Worm (Caenorhabditis elegans) whole organism, L4 larva: Measurements from ENCODE around the gene K11E4.6.

ENCODE experiments used
- F37D6.2 ChIP-seq: sonication (generic microtip); optimal IDR thresholded peaks from 2 replicates; lab custom pipeline; 2016; ENCODE audit warnings: mild to moderate bottlenecking, missing genetic modification characterization, missing compliant biosample characterization
- R02D3.7 ChIP-seq: fragments of 150-350 bp; sonication (generic microtip); optimal IDR thresholded peaks from 3 replicates; lab custom pipeline; 2014; ENCODE audit warnings: missing biosample characterization, missing genetic modification characterization
- T20F7.1 ChIP-seq: fragments of 200-800 bp; sonication (Bioruptor generic); optimal IDR thresholded peaks from 2 replicates; lab custom pipeline; 2018; ENCODE audit warnings: mild to moderate bottlenecking, missing genetic modification characterization, missing compliant biosample characterization
- T26A8.4 ChIP-seq: fragments of 200-800 bp; sonication (Bioruptor generic); IDR thresholded peaks from 2 replicates; pipeline ENCODE4 v1.3.6; 2022; ENCODE audit warnings: missing genetic modification characterization, missing compliant biosample characterization
- Y105C5A.15 ChIP-seq: fragments of 200-800 bp; sonication (Bioruptor generic); IDR thresholded peaks from 2 replicates; pipeline ENCODE4 v1.3.6; 2022; ENCODE audit warnings: missing genetic modification characterization, missing compliant biosample characterization
- Y48G9A.11 ChIP-seq: fragments of 200-800 bp; sonication (Bioruptor generic); IDR thresholded peaks from 2 replicates; pipeline ENCODE4 v1.3.6; 2022; ENCODE audit warnings: missing genetic modification reagents, missing genetic modification characterization, missing compliant biosample characterization
- Y5F2A.4 ChIP-seq: fragments of 200-800 bp; sonication (Bioruptor generic); optimal IDR thresholded peaks from 2 replicates; lab custom pipeline; 2018; ENCODE audit warnings: mild to moderate bottlenecking, missing genetic modification characterization, missing compliant biosample characterization
- Y75B8A.6 ChIP-seq: fragments of 200-800 bp; sonication (Bioruptor generic); IDR thresholded peaks from 2 replicates; pipeline ENCODE4 v1.3.6; 2022; ENCODE audit warnings: missing genetic modification reagents, missing genetic modification characterization, missing compliant biosample characterization
- aly-2 ChIP-seq: sonication (generic microtip); optimal IDR thresholded peaks from 2 replicates; lab custom pipeline; 2018; ENCODE audit warnings: missing biosample characterization, missing genetic modification characterization
- arid-1 ChIP-seq: fragments of 200-800 bp; sonication (Bioruptor generic); conservative IDR thresholded peaks from 2 replicates; pipeline ENCODE4 v1.3.6; 2022; ENCODE audit warnings: missing genetic modification reagents, missing genetic modification characterization, missing compliant biosample characterization
- ceh-44 ChIP-seq: fragments of 200-800 bp; sonication (Bioruptor generic); IDR thresholded peaks from 2 replicates; pipeline ENCODE4 v1.3.6; 2022; ENCODE audit warnings: missing genetic modification reagents, missing genetic modification characterization, missing compliant biosample characterization
- ceh-62 ChIP-seq: sonication (generic microtip); optimal IDR thresholded peaks from 2 replicates; lab custom pipeline; 2017; ENCODE audit warnings: missing biosample characterization, missing genetic modification characterization
- ceh-82 ChIP-seq: sonication (generic microtip); optimal IDR thresholded peaks from 2 replicates; lab custom pipeline; 2017; ENCODE audit warnings: missing biosample characterization, missing genetic modification characterization
- ces-1 ChIP-seq: fragments of 150-350 bp; sonication (generic microtip); optimal IDR thresholded peaks from 4 replicates; lab custom pipeline; 2014; ENCODE audit warnings: missing biosample characterization, missing genetic modification reagents, missing genetic modification characterization
- daf-19 ChIP-seq: fragments of 200-800 bp; sonication (Bioruptor generic); conservative IDR thresholded peaks from 2 replicates; pipeline ENCODE4 v1.3.6; 2022; ENCODE audit warnings: missing genetic modification characterization, missing compliant biosample characterization
- daf-8 ChIP-seq: fragments of 200-800 bp; sonication (Bioruptor generic); IDR thresholded peaks from 2 replicates; pipeline ENCODE4 v1.3.6; 2022; ENCODE audit warnings: missing genetic modification characterization, missing compliant biosample characterization
- dmd-6 ChIP-seq: fragments of 200-800 bp; sonication (Bioruptor generic); IDR thresholded peaks from 2 replicates; pipeline ENCODE4 v1.3.6; 2022; ENCODE audit warnings: missing genetic modification reagents, missing genetic modification characterization, missing compliant biosample characterization
- duxl-1 ChIP-seq: sonication (generic microtip); optimal IDR thresholded peaks from 2 replicates; lab custom pipeline; 2016; ENCODE audit warnings: mild to moderate bottlenecking, missing genetic modification characterization, moderate library complexity, missing compliant biosample characterization; ENCODE audit not compliant: poor library complexity
- dve-1 ChIP-seq: sonication (generic microtip); optimal IDR thresholded peaks from 2 replicates; lab custom pipeline; 2017; ENCODE audit warnings: antibody characterized with exemption, mild to moderate bottlenecking, missing genetic modification characterization, missing compliant biosample characterization; ENCODE audit not compliant: insufficient read depth
- egl-43 ChIP-seq: fragments of 200-800 bp; sonication (Bioruptor generic); IDR thresholded peaks from 2 replicates; pipeline ENCODE4 v1.3.6; 2022; ENCODE audit warnings: missing genetic modification reagents, missing genetic modification characterization, missing compliant biosample characterization
- gei-8 ChIP-seq: fragments of 200-800 bp; sonication (Bioruptor generic); optimal IDR thresholded peaks from 2 replicates; lab custom pipeline; 2018; ENCODE audit warnings: mild to moderate bottlenecking, missing genetic modification characterization, missing compliant biosample characterization
- hlh-11 ChIP-seq: fragments of 200-800 bp; sonication (Bioruptor generic); optimal IDR thresholded peaks from 2 replicates; lab custom pipeline; 2018; ENCODE audit warnings: mild to moderate bottlenecking, missing genetic modification characterization, missing compliant biosample characterization
- hlh-30 ChIP-seq: sonication (generic microtip); optimal IDR thresholded peaks from 2 replicates; lab custom pipeline; 2017; ENCODE audit warnings: antibody characterized with exemption, mild to moderate bottlenecking, missing genetic modification characterization, missing compliant biosample characterization; ENCODE audit not compliant: insufficient read depth
- lim-7 ChIP-seq: fragments of 200-800 bp; sonication (Bioruptor generic); IDR thresholded peaks from 2 replicates; pipeline ENCODE4 v1.3.6; 2022; ENCODE audit warnings: missing genetic modification characterization, missing compliant biosample characterization
- lin-1 ChIP-seq: fragments of 200-800 bp; sonication (Bioruptor generic); IDR thresholded peaks from 2 replicates; pipeline ENCODE4 v1.3.6; 2022; ENCODE audit warnings: missing genetic modification reagents, missing genetic modification characterization, missing compliant biosample characterization
- lin-13 ChIP-seq: fragments of 150-350 bp; optimal IDR thresholded peaks from 2 replicates; lab custom pipeline; 2014; ENCODE audit warnings: missing biosample characterization, missing genetic modification reagents, missing genetic modification characterization
- lin-38 ChIP-seq: fragments of 200-800 bp; sonication (Bioruptor generic); IDR thresholded peaks from 2 replicates; pipeline ENCODE4 v1.3.6; 2022; ENCODE audit warnings: missing genetic modification reagents, missing genetic modification characterization, missing compliant biosample characterization
- lir-3 ChIP-seq: sonication (generic microtip); optimal IDR thresholded peaks from 2 replicates; lab custom pipeline; 2016; ENCODE audit warnings: mild to moderate bottlenecking, missing genetic modification characterization, missing compliant biosample characterization
- madf-5 ChIP-seq, 2 experiments: fragments of 200-800 bp; sonication (Bioruptor generic); IDR thresholded peaks; 2 replicates each; pipeline ENCODE4 v1.3.6; 2022; ENCODE audit warnings: missing compliant biosample characterization in 2 of 2, missing genetic modification characterization in 2 of 2
- madf-9 ChIP-seq: fragments of 200-800 bp; sonication (Bioruptor generic); conservative IDR thresholded peaks from 2 replicates; pipeline ENCODE4 v1.3.6; 2022; ENCODE audit warnings: missing genetic modification reagents, missing genetic modification characterization, missing compliant biosample characterization
- mes-2 ChIP-seq: sonication (generic microtip); optimal IDR thresholded peaks from 2 replicates; lab custom pipeline; 2016; ENCODE audit warnings: missing genotype, mild to moderate bottlenecking, missing genetic modification characterization, missing compliant biosample characterization; ENCODE audit not compliant: poor library complexity, severe bottlenecking
- nhr-11 ChIP-seq: fragments of 150-350 bp; optimal IDR thresholded peaks from 2 replicates; lab custom pipeline; 2014; ENCODE audit warnings: missing biosample characterization, missing genetic modification characterization
- nhr-25 ChIP-seq: sonication (generic microtip); optimal IDR thresholded peaks from 2 replicates; lab custom pipeline; 2017; ENCODE audit warnings: missing genetic modification characterization, mild to moderate bottlenecking, missing compliant biosample characterization, antibody characterized with exemption, moderate library complexity, borderline replicate concordance; ENCODE audit not compliant: insufficient read depth
- nhr-28 ChIP-seq: fragments of 150-350 bp; optimal IDR thresholded peaks from 2 replicates; lab custom pipeline; 2014; ENCODE audit warnings: missing biosample characterization, missing genetic modification characterization
- nhr-41 ChIP-seq: fragments of 200-800 bp; sonication (Bioruptor generic); IDR thresholded peaks from 2 replicates; pipeline ENCODE4 v1.3.6; 2022; ENCODE audit warnings: missing genetic modification reagents, missing genetic modification characterization, missing compliant biosample characterization
- nhr-42 ChIP-seq: fragments of 200-800 bp; sonication (Bioruptor generic); IDR thresholded peaks from 2 replicates; pipeline ENCODE4 v1.3.6; 2022; ENCODE audit warnings: missing genetic modification characterization, missing compliant biosample characterization
- nhr-48 ChIP-seq: sonication (generic microtip); optimal IDR thresholded peaks from 2 replicates; lab custom pipeline; 2016; ENCODE audit warnings: mild to moderate bottlenecking, missing genetic modification characterization, missing compliant biosample characterization
- nhr-6 ChIP-seq: fragments of 150-350 bp; optimal IDR thresholded peaks from 2 replicates; lab custom pipeline; 2014; ENCODE audit warnings: missing biosample characterization, missing genetic modification characterization
- pha-4 ChIP-seq, 2 experiments: fragments of 150-350 bp in 1 of 2; fragments of 200-800 bp in 1 of 2; sonication (Bioruptor generic) in 1 of 2; IDR thresholded peaks in 1 of 2; optimal IDR thresholded peaks in 1 of 2; 2 replicates each; pipeline versions ENCODE4 v1.3.6 to Lab custom; 2014 to 2022; ENCODE audit warnings: missing genetic modification characterization in 2 of 2, missing genetic modification reagents in 2 of 2, missing biosample characterization in 1 of 2, missing compliant biosample characterization in 1 of 2
- saeg-2 ChIP-seq: fragments of 200-800 bp; sonication (Bioruptor generic); IDR thresholded peaks from 2 replicates; pipeline ENCODE4 v1.3.6; 2022; ENCODE audit warnings: missing genetic modification reagents, missing genetic modification characterization, missing compliant biosample characterization
- snpc-1.2 ChIP-seq: fragments of 200-800 bp; sonication (Bioruptor generic); IDR thresholded peaks from 2 replicates; pipeline ENCODE4 v1.3.6; 2022; ENCODE audit warnings: missing genetic modification reagents, missing genetic modification characterization, missing compliant biosample characterization
- spr-1 ChIP-seq: sonication (generic microtip); optimal IDR thresholded peaks from 2 replicates; lab custom pipeline; 2016; ENCODE audit warnings: mild to moderate bottlenecking, missing genetic modification characterization, missing compliant biosample characterization
- tag-97 ChIP-seq: fragments of 200-800 bp; sonication (Bioruptor generic); IDR thresholded peaks from 2 replicates; pipeline ENCODE4 v1.3.6; 2022; ENCODE audit warnings: missing genetic modification characterization, missing compliant biosample characterization
- tra-1 ChIP-seq: fragments of 200-800 bp; sonication (Bioruptor generic); IDR thresholded peaks from 2 replicates; pipeline ENCODE4 v1.3.6; 2022; ENCODE audit warnings: missing genetic modification reagents, missing genetic modification characterization, missing compliant biosample characterization
- vab-7 ChIP-seq: fragments of 200-800 bp; sonication (Bioruptor generic); IDR thresholded peaks from 2 replicates; pipeline ENCODE4 v1.3.6; 2022; ENCODE audit warnings: missing genetic modification reagents, missing genetic modification characterization, missing compliant biosample characterization
- zip-11 ChIP-seq: fragments of 200-800 bp; sonication (Bioruptor generic); IDR thresholded peaks from 2 replicates; pipeline ENCODE4 v1.3.6; 2022; ENCODE audit warnings: missing genetic modification characterization, missing compliant biosample characterization
- ztf-11 ChIP-seq: fragments of 150-350 bp; optimal IDR thresholded peaks from 2 replicates; lab custom pipeline; 2014; ENCODE audit warnings: missing biosample characterization, missing genetic modification characterization

The K11E4.6 gene

DNA sequence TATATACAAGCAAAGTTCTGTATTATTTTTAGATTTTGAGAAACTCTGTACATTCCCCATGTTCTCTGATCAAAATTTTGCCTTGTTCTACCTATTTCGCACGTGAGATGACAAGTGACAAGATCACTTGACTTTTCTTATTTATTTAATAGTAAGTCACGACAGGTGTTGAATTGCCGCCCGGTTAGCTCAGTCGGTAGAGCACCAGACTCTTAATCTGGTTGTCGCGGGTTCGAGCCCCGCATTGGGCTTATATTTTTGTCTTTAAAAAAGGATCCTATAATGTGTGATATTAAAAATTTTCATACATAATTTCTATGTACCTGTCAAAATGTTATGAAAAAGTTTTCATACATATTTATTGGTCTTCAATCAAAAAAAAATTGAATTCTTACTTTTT is 9.8 kb upstream of the K11E4.6 start (continued):
- TF ChIP-seq nhr-41 (GFP tag; lab: Robert Waterston, UW), result 0 out of 2 replicates have a peak, but pooled peaks have one; percentile 19
- no peak for TF ChIP-seq lin-38
- TF ChIP-seq Y105C5A.15 (GFP tag; lab: Robert Waterston, UW), result no peak
- TF ChIP-seq mes-2 (tag; lab: Kevin White, UChicago), result peak; percentile 56
- peak; percentile 75; the same call in 1 of the 2 replicates for TF ChIP-seq pha-4 (GFP tag; IDR thresholded peaks at IDR 0.05; lab: Robert Waterston, UW)
- no peak for TF ChIP-seq pha-4 (tag; optimal IDR thresholded peaks at IDR 0.05; lab: Kevin White, UChicago)
- TF ChIP-seq Y48G9A.11 (GFP tag; lab: Robert Waterston, UW), result no peak
- TF ChIP-seq egl-43 (GFP tag; lab: Robert Waterston, UW), result no peak; the same call in 1 of the 2 replicates
- TF ChIP-seq spr-1 (tag; lab: Kevin White, UChicago), result peak; percentile 7
- peak; percentile 67; the same call in 1 of the 2 replicates for TF ChIP-seq vab-7 (GFP tag; lab: Robert Waterston, UW)
- TF ChIP-seq snpc-1.2 (GFP tag; lab: Robert Waterston, UW), result peak; percentile 85
- 0 out of 2 replicates have a peak, but pooled peaks have one; percentile 39 for TF ChIP-seq ceh-44 (GFP tag; lab: Robert Waterston, UW)
- peak; percentile 50 for TF ChIP-seq dve-1 (tag; lab: Kevin White, UChicago)
- TF ChIP-seq hlh-30, result peak; percentile 86
- TF ChIP-seq ztf-11 (tag; lab: Kevin White, UChicago), result no peak
- peak; percentile 64 for TF ChIP-seq T26A8.4
- TF ChIP-seq dmd-6 (GFP tag; lab: Robert Waterston, UW), result peak; percentile 39; the same call in 1 of the 2 replicates
- TF ChIP-seq gei-8 (GFP tag; lab: Kevin White, UChicago), result peak; percentile 42
- TF ChIP-seq Y75B8A.6, result 0 out of 2 replicates have a peak, but pooled peaks have one; percentile 15
- TF ChIP-seq arid-1 (GFP tag; lab: Robert Waterston, UW), result no peak; the same call in 1 of the 2 replicates
- peak; percentile 22 for TF ChIP-seq hlh-11
- TF ChIP-seq Y5F2A.4 (GFP tag; lab: Kevin White, UChicago), result peak; percentile 35
- no peak for TF ChIP-seq nhr-25 (tag; lab: Kevin White, UChicago)
- no peak for TF ChIP-seq F37D6.2 (tag; lab: Kevin White, UChicago)
- no peak for TF ChIP-seq daf-8
- TF ChIP-seq daf-19, result 0 out of 2 replicates have a peak, but pooled peaks have one; percentile 45
- peak; percentile 44; the same call in 1 of the 2 replicates for TF ChIP-seq lin-1 (GFP tag; lab: Robert Waterston, UW)
- no peak for TF ChIP-seq zip-11 (GFP tag; lab: Robert Waterston, UW)
- TF ChIP-seq nhr-6, result no peak
- peak; percentile 20 for TF ChIP-seq lir-3 (tag; lab: Kevin White, UChicago)
- no peak for TF ChIP-seq saeg-2 (GFP tag; lab: Robert Waterston, UW)
- no peak for TF ChIP-seq aly-2 (tag; lab: Kevin White, UChicago)
- no peak for TF ChIP-seq ceh-62 (tag; lab: Kevin White, UChicago)

ce11 chrX:13716313-13716712 is 8.2 kb upstream of the K11E4.6 start:
- TF ChIP-seq tra-1 (GFP tag; lab: Robert Waterston, UW) (no peak), ces-1 (no peak), duxl-1 (tag; lab: Kevin White, UChicago) (peak; percentile 3), ztf-11 (tag; lab: Kevin White, UChicago) (no peak), T20F7.1 (GFP tag; lab: Kevin White, UChicago) (no peak), nhr-48 (no peak), ceh-44 (GFP tag; lab: Robert Waterston, UW) (0 out of 2 replicates have a peak, but pooled peaks have one; percentile 14), nhr-28 (peak; percentile 7), madf-9 (GFP tag; lab: Robert Waterston, UW) (peak; percentile 46; the same call in 1 of the 2 replicates), vab-7 (GFP tag; lab: Robert Waterston, UW) (peak; percentile 57; the same call in 1 of the 2 replicates), ceh-82 (tag; lab: Kevin White, UChicago) (no peak), madf-5 (GFP tag; IDR thresholded peaks at IDR 0.05; lab: Robert Waterston, UW) (0 out of 4 replicates have a peak, but pooled peaks of 1 of the 2 experiments have one; percentile 47), lin-13 (GFP tag; lab: Kevin White, UChicago) (no peak), R02D3.7 (tag; lab: Kevin White, UChicago) (no peak), tag-97 (no peak), nhr-11 (tag; lab: Kevin White, UChicago) (no peak), pha-4 (GFP tag; IDR thresholded peaks at IDR 0.05; lab: Robert Waterston, UW) (peak; percentile 73; the same call in 1 of the 2 replicates), pha-4 (tag; optimal IDR thresholded peaks at IDR 0.05; lab: Kevin White, UChicago) (no peak), arid-1 (GFP tag; lab: Robert Waterston, UW) (no peak), Y105C5A.15 (GFP tag; lab: Robert Waterston, UW) (0 out of 2 replicates have a peak, but pooled peaks have one; percentile 15), nhr-42 (GFP tag; lab: Robert Waterston, UW) (0 out of 2 replicates have a peak, but pooled peaks have one; percentile 40), lim-7 (GFP tag; lab: Robert Waterston, UW) (0 out of 2 replicates have a peak, but pooled peaks have one; percentile 40)
